Worm (Caenorhabditis elegans) whole organism, L1 larva: ENCODE results near the gene prdx-2.

ENCODE experiments used
- elt-2 ChIP-seq: sonication (generic microtip); optimal IDR thresholded peaks from 2 replicates; lab custom pipeline; 2016; ENCODE audit warnings: missing genetic modification characterization, mild to moderate bottlenecking, inconsistent platforms, missing compliant biosample characterization, missing genetic modification reagents
- nhr-28 ChIP-seq: fragments of 150-350 bp; optimal IDR thresholded peaks from 2 replicates; lab custom pipeline; 2014; ENCODE audit warnings: missing biosample characterization, missing genetic modification characterization
- xbp-1 ChIP-seq: sonication (generic microtip); optimal IDR thresholded peaks from 2 replicates; lab custom pipeline; 2016; ENCODE audit warnings: missing genetic modification characterization, missing compliant biosample characterization

- TF ChIP-seq elt-2 (no peak), nhr-28 (tag; lab: Kevin White, UChicago) (no peak), xbp-1 (no peak)
Measured at ce11 chrII:5408924-5409323, 30.9 kb downstream of the prdx-2 start, which contains the start of the genes EEED8.12 and EEED8.4.
